Fruit fly (Drosophila melanogaster) whole organism, embryonic: Measurements from ENCODE around the gene RpS28b.
A peak's percentile ranks its signal among the peaks of the same experiment; 100 is the strongest.

Experiments
- Awh ChIP-seq: fragments of 200-800 bp; sonication (Bioruptor generic); IDR thresholded peaks from 2 replicates; pipeline ENCODE4, ENCODE4 v1.3.6; 2022; ENCODE audit warnings: missing biosample characterization, missing genetic modification characterization
- Blimp-1 ChIP-seq: fragments of 200-800 bp; sonication (Bioruptor generic); optimal IDR thresholded peaks from 3 replicates; lab custom pipeline; 2018; ENCODE audit warnings: missing biosample characterization, missing genetic modification characterization, mild to moderate bottlenecking, moderate library complexity, missing genetic modification reagents
- CG10543 ChIP-seq: fragments of 200-800 bp; sonication (Bioruptor generic); optimal IDR thresholded peaks from 3 replicates; lab custom pipeline; 2017; ENCODE audit warnings: missing biosample characterization, mild to moderate bottlenecking, missing genetic modification characterization, moderate library complexity
- CG10654 ChIP-seq: fragments of 200-800 bp; sonication (Bioruptor generic); optimal IDR thresholded peaks from 2 replicates; lab custom pipeline; 2016; ENCODE audit warnings: missing biosample characterization, missing genetic modification characterization
- CG10979 ChIP-seq: fragments of 200-800 bp; sonication (Bioruptor generic); optimal IDR thresholded peaks from 2 replicates; lab custom pipeline; 2018; ENCODE audit warnings: missing biosample characterization, mild to moderate bottlenecking, missing genetic modification characterization, moderate library complexity
- CG13287 ChIP-seq: fragments of 200-800 bp; sonication (Bioruptor generic); IDR thresholded peaks from 2 replicates; pipeline ENCODE4 v1.3.6; 2022; ENCODE audit warnings: missing biosample characterization, missing genetic modification characterization; ENCODE audit not compliant: partially characterized antibody
- CG15514 ChIP-seq: fragments of 200-800 bp; sonication (Bioruptor generic); optimal IDR thresholded peaks from 3 replicates; lab custom pipeline; 2017; ENCODE audit warnings: missing biosample characterization, missing genetic modification characterization, mild to moderate bottlenecking, moderate library complexity, missing genetic modification reagents
- CG15696 ChIP-seq: fragments of 200-800 bp; sonication (Bioruptor generic); optimal IDR thresholded peaks from 2 replicates; lab custom pipeline; 2019; ENCODE audit warnings: missing biosample characterization, mild to moderate bottlenecking, missing genetic modification characterization, moderate library complexity
- CG16813 ChIP-seq: fragments of 200-800 bp; sonication (Bioruptor generic); IDR thresholded peaks from 3 replicates; pipeline ENCODE4 v1.3.6; 2022; ENCODE audit warnings: missing biosample characterization, missing genetic modification characterization; ENCODE audit not compliant: partially characterized antibody
- CG16815 ChIP-seq: fragments of 200-800 bp; sonication (Bioruptor generic); optimal IDR thresholded peaks from 3 replicates; lab custom pipeline; 2017; ENCODE audit warnings: missing biosample characterization, mild to moderate bottlenecking, missing genetic modification characterization
- CG17186 ChIP-seq: fragments of 200-800 bp; sonication (Bioruptor generic); optimal IDR thresholded peaks from 3 replicates; lab custom pipeline; 2017; ENCODE audit warnings: missing biosample characterization, missing genetic modification reagents, missing genetic modification characterization
- CG18476 ChIP-seq: fragments of 200-800 bp; sonication (Bioruptor generic); optimal IDR thresholded peaks from 2 replicates; lab custom pipeline; 2016; ENCODE audit warnings: missing biosample characterization, mild to moderate bottlenecking, missing genetic modification characterization
- CG31224 ChIP-seq: fragments of 200-800 bp; sonication (Bioruptor generic); IDR thresholded peaks from 2 replicates; pipeline ENCODE4 v1.3.6; 2022; ENCODE audit warnings: missing biosample characterization, missing genetic modification characterization
- CG32767 ChIP-seq: fragments of 200-800 bp; sonication (Bioruptor generic); IDR thresholded peaks from 2 replicates; pipeline ENCODE4 v1.3.6; 2022; ENCODE audit warnings: missing biosample characterization, missing genetic modification characterization
- CG3847 ChIP-seq: fragments of 200-800 bp; sonication (Bioruptor generic); IDR thresholded peaks from 2 replicates; pipeline ENCODE4 v1.3.6; 2022; ENCODE audit warnings: missing biosample characterization, missing genetic modification characterization
- CG4404 ChIP-seq: fragments of 200-800 bp; sonication (Bioruptor generic); IDR thresholded peaks from 2 replicates; pipeline ENCODE4 v1.3.6; 2022; ENCODE audit warnings: missing biosample characterization, missing genetic modification characterization
- CG6254 ChIP-seq: fragments of 200-800 bp; sonication (Bioruptor generic); optimal IDR thresholded peaks from 3 replicates; lab custom pipeline; 2017; ENCODE audit warnings: mild to moderate bottlenecking, missing biosample characterization, missing genetic modification reagents, missing genetic modification characterization
- CG7745 ChIP-seq: fragments of 200-800 bp; sonication (Bioruptor generic); optimal IDR thresholded peaks from 2 replicates; lab custom pipeline; 2018; ENCODE audit warnings: missing biosample characterization, mild to moderate bottlenecking, missing genetic modification characterization, moderate library complexity
- CG8478 ChIP-seq: fragments of >200 bp; optimal IDR thresholded peaks from 2 replicates; lab custom pipeline; 2018
- CG8944 ChIP-seq: fragments of 200-800 bp; sonication (Bioruptor generic); optimal IDR thresholded peaks from 3 replicates; lab custom pipeline; 2016; ENCODE audit warnings: missing biosample characterization, missing genetic modification characterization
- CG9609 ChIP-seq: fragments of 200-800 bp; sonication (Bioruptor generic); optimal IDR thresholded peaks from 3 replicates; lab custom pipeline; 2016; ENCODE audit warnings: missing biosample characterization, missing genetic modification characterization
- Dad ChIP-seq: fragments of 200-800 bp; sonication (Bioruptor generic); optimal IDR thresholded peaks from 3 replicates; lab custom pipeline; 2016; ENCODE audit warnings: missing biosample characterization, missing genetic modification characterization
- Eip74EF ChIP-seq, 2 experiments: fragments of 200-800 bp in 1 of 2; fragments of >200 bp in 1 of 2; sonication (Bioruptor generic) in 1 of 2; optimal IDR thresholded peaks; 2 replicates each; lab custom pipeline; 2017 to 2019; ENCODE audit warnings: missing biosample characterization in 2 of 2, missing genetic modification characterization in 2 of 2, mild to moderate bottlenecking in 1 of 2, moderate library complexity in 1 of 2
- Gug ChIP-seq: fragments of 200-800 bp; sonication (Bioruptor generic); IDR thresholded peaks from 4 replicates; pipeline ENCODE4 v1.3.6; 2022; ENCODE audit warnings: missing biosample characterization, missing genetic modification characterization
- Hr39 ChIP-seq: fragments of >200 bp; optimal IDR thresholded peaks from 2 replicates; lab custom pipeline; 2017
- Hr78 ChIP-seq, 2 experiments: fragments of 200-800 bp in 1 of 2; fragments of >200 bp in 1 of 2; sonication (Bioruptor generic) in 1 of 2; optimal IDR thresholded peaks; 2 replicates each; lab custom pipeline; 2017 to 2019; ENCODE audit warnings: missing biosample characterization in 2 of 2, missing genetic modification characterization in 2 of 2, mild to moderate bottlenecking in 1 of 2, moderate library complexity in 1 of 2
- Med ChIP-seq: fragments of 200-800 bp; sonication (Bioruptor generic); peaks from one replicate; lab custom pipeline; 2016; ENCODE audit warnings: missing biosample characterization, missing genetic modification characterization, mild to moderate bottlenecking, inconsistent platforms, moderate library complexity
- Rx ChIP-seq: fragments of 200-800 bp; sonication (Bioruptor generic); IDR thresholded peaks from 2 replicates; pipeline ENCODE4 v1.3.6; 2022; ENCODE audit warnings: missing biosample characterization, missing genetic modification characterization
- Sry-δ ChIP-seq: fragments of 200-800 bp; sonication (Bioruptor generic); optimal IDR thresholded peaks from 2 replicates; lab custom pipeline; 2016; ENCODE audit warnings: missing biosample characterization, missing genetic modification characterization
- Xrp1 ChIP-seq: fragments of 200-800 bp; sonication (Bioruptor generic); IDR thresholded peaks from 2 replicates; pipeline ENCODE4 v1.3.6; 2022; ENCODE audit warnings: missing biosample characterization, missing genetic modification characterization
- az2 ChIP-seq: fragments of 200-800 bp; sonication (Bioruptor generic); optimal IDR thresholded peaks from 3 replicates; lab custom pipeline; 2016; ENCODE audit warnings: missing biosample characterization, missing genetic modification characterization
- bcd ChIP-seq: fragments of 200-800 bp; sonication (Bioruptor generic); optimal IDR thresholded peaks from 2 replicates; lab custom pipeline; 2017; ENCODE audit warnings: missing biosample characterization, mild to moderate bottlenecking, missing genetic modification characterization
- bigmax ChIP-seq: fragments of 200-800 bp; sonication (Bioruptor generic); optimal IDR thresholded peaks from 2 replicates; lab custom pipeline; 2018; ENCODE audit warnings: missing biosample characterization, mild to moderate bottlenecking, missing genetic modification characterization
- br ChIP-seq: fragments of >200 bp; optimal IDR thresholded peaks from 2 replicates; lab custom pipeline; 2017
- btn ChIP-seq: fragments of 200-800 bp; sonication (Bioruptor generic); optimal IDR thresholded peaks from 2 replicates; lab custom pipeline; 2016; ENCODE audit warnings: missing biosample characterization, missing genetic modification characterization
- crol ChIP-seq: fragments of 200-800 bp; sonication (Bioruptor generic); IDR thresholded peaks from 2 replicates; pipeline ENCODE4 v1.3.6; 2022; ENCODE audit warnings: missing biosample characterization, missing genetic modification characterization
- dmrt99B ChIP-seq: fragments of 200-800 bp; sonication (Bioruptor generic); optimal IDR thresholded peaks from 2 replicates; lab custom pipeline; 2018; ENCODE audit warnings: missing biosample characterization, mild to moderate bottlenecking, missing genetic modification characterization, moderate library complexity
- ems ChIP-seq: fragments of 200-800 bp; sonication (Bioruptor generic); optimal IDR thresholded peaks from 3 replicates; lab custom pipeline; 2016; ENCODE audit warnings: missing biosample characterization, missing genetic modification characterization
- ewg ChIP-seq: fragments of 200-800 bp; sonication (Bioruptor generic); optimal IDR thresholded peaks from 3 replicates; lab custom pipeline; 2017; ENCODE audit warnings: mild to moderate bottlenecking, missing biosample characterization, missing genetic modification reagents, missing genetic modification characterization
- fd64A ChIP-seq: fragments of 200-800 bp; sonication (Bioruptor generic); optimal IDR thresholded peaks from 3 replicates; lab custom pipeline; 2018; ENCODE audit warnings: missing biosample characterization, mild to moderate bottlenecking, missing genetic modification characterization
- lbe ChIP-seq: fragments of 200-800 bp; sonication (Bioruptor generic); optimal IDR thresholded peaks from 2 replicates; lab custom pipeline; 2016; ENCODE audit warnings: missing biosample characterization, mild to moderate bottlenecking, missing genetic modification characterization
- nmo ChIP-seq: fragments of 200-800 bp; sonication (Bioruptor generic); optimal IDR thresholded peaks from 2 replicates; lab custom pipeline; 2018; ENCODE audit warnings: missing biosample characterization, mild to moderate bottlenecking, missing genetic modification characterization, moderate library complexity
- pho ChIP-seq: fragments of 200-800 bp; sonication (Bioruptor generic); optimal IDR thresholded peaks from 2 replicates; lab custom pipeline; 2016; ENCODE audit warnings: missing biosample characterization, missing genetic modification characterization
- psq ChIP-seq: fragments of 200-800 bp; sonication (Bioruptor generic); optimal IDR thresholded peaks from 2 replicates; lab custom pipeline; 2017; ENCODE audit warnings: missing biosample characterization, missing genetic modification characterization
- ranshi ChIP-seq: fragments of 200-800 bp; sonication (Bioruptor generic); IDR thresholded peaks from 2 replicates; pipeline ENCODE4 v1.3.6; 2022; ENCODE audit warnings: missing biosample characterization, missing genetic modification characterization
- sd ChIP-seq: fragments of 200-800 bp; sonication (Bioruptor generic); optimal IDR thresholded peaks from 3 replicates; lab custom pipeline; 2018; ENCODE audit warnings: missing biosample characterization, mild to moderate bottlenecking, missing genetic modification characterization, moderate library complexity
- sima ChIP-seq: fragments of 200-800 bp; sonication (Bioruptor generic); optimal IDR thresholded peaks from 2 replicates; lab custom pipeline; 2016; ENCODE audit warnings: missing biosample characterization, missing genetic modification characterization
- tgo ChIP-seq: fragments of 200-800 bp; sonication (Bioruptor generic); IDR thresholded peaks from 3 replicates; pipeline ENCODE4 v1.3.6; 2022; ENCODE audit warnings: missing biosample characterization, missing genetic modification characterization
- trem ChIP-seq: fragments of 200-800 bp; optimal IDR thresholded peaks from 3 replicates; lab custom pipeline; 2019; ENCODE audit warnings: missing biosample characterization, mild to moderate bottlenecking, missing genetic modification characterization, moderate library complexity

RpS28b gene

dm6 chrX:9584104-9584947 lies 29.9 kb downstream of the RpS28b start (continued):
- TF ChIP-seq CG17186 (GFP tag; lab: Kevin White, UChicago), result no peak
- no peak for TF ChIP-seq psq (GFP tag; lab: Kevin White, UChicago)
- TF ChIP-seq Dad, result no peak
- no peak for TF ChIP-seq CG15696 (tag; lab: Kevin White, UChicago)
- TF ChIP-seq Xrp1 (GFP tag; lab: Robert Waterston, UW), result no peak
- TF ChIP-seq bigmax, result no peak
- TF ChIP-seq CG6254 (GFP tag; lab: Kevin White, UChicago), result no peak
- TF ChIP-seq CG8944 (GFP tag; lab: Kevin White, UChicago), result no peak
- TF ChIP-seq sima, result no peak
- peak; percentile 4 for TF ChIP-seq CG16815 (GFP tag; lab: Kevin White, UChicago)
- TF ChIP-seq CG3847, result 0 out of 2 replicates have a peak, but pooled peaks have one; percentile 42
- TF ChIP-seq trem (tag; lab: Kevin White, UChicago), result no peak
- TF ChIP-seq CG15514, result peak; percentile 1
- TF ChIP-seq CG9609, result peak; percentile 24
- TF ChIP-seq CG18476 (GFP tag; lab: Kevin White, UChicago), result no peak
- TF ChIP-seq Rx (GFP tag; lab: Robert Waterston, UW), result no peak
- peak; percentile 82 for TF ChIP-seq CG10543 (GFP tag; lab: Kevin White, UChicago)
- TF ChIP-seq Blimp-1, result peak; percentile 4
- no peak for TF ChIP-seq btn (GFP tag; lab: Kevin White, UChicago)
- 0 out of 2 replicates have a peak, but pooled peaks have one; percentile 13 for TF ChIP-seq CG31224 (GFP tag; lab: Robert Waterston, UW)
- no peak for TF ChIP-seq CG16813 (GFP tag; lab: Robert Waterston, UW)
- TF ChIP-seq tgo (GFP tag; lab: Robert Waterston, UW), result peak; percentile 13; the same call in 1 of the 3 replicates
- peak; percentile 48 for TF ChIP-seq bcd (GFP tag; lab: Kevin White, UChicago)
- peak; percentile 85 for TF ChIP-seq Med (GFP tag; lab: Kevin White, UChicago)
- no peak for TF ChIP-seq fd64A (GFP tag; lab: Kevin White, UChicago)
- TF ChIP-seq CG4404 (GFP tag; lab: Robert Waterston, UW), result peak; percentile 34; the same call in 1 of the 2 replicates
- TF ChIP-seq ems (GFP tag; lab: Kevin White, UChicago), result no peak
- TF ChIP-seq CG10654 (GFP tag; lab: Kevin White, UChicago), result no peak
- TF ChIP-seq CG8478, result no peak
- TF ChIP-seq CG7745 (tag; lab: Kevin White, UChicago), result no peak
- no peak; the same call in 2 of the 4 replicates for TF ChIP-seq Gug (GFP tag; lab: Robert Waterston, UW)
- peak; percentile 91 for TF ChIP-seq sd
- TF ChIP-seq crol (GFP tag; lab: Robert Waterston, UW), result peak; percentile 99
- TF ChIP-seq az2 (GFP tag; lab: Kevin White, UChicago), result no peak
- TF ChIP-seq dmrt99B, result no peak
- TF ChIP-seq Hr78 (GFP tag; optimal IDR thresholded peaks at IDR 0.05; lab: Kevin White, UChicago), result no peak
- TF ChIP-seq br (lab: Kevin White, UChicago), result no peak
- no peak for TF ChIP-seq Awh (GFP tag; lab: Robert Waterston, UW)
- TF ChIP-seq ranshi (GFP tag; lab: Robert Waterston, UW), result no peak
- TF ChIP-seq CG10979 (tag; lab: Kevin White, UChicago), result no peak
- no peak for TF ChIP-seq ewg
- TF ChIP-seq Sry-δ (GFP tag; lab: Kevin White, UChicago), result no peak
- TF ChIP-seq nmo (GFP tag; lab: Kevin White, UChicago), result no peak
- TF ChIP-seq Hr39 (lab: Kevin White, UChicago), result no peak
- TF ChIP-seq CG13287 (GFP tag; lab: Robert Waterston, UW), result peak; percentile 22; the same call in 1 of the 2 replicates
- no peak for TF ChIP-seq lbe (GFP tag; lab: Kevin White, UChicago)
- TF ChIP-seq Eip74EF (GFP tag; optimal IDR thresholded peaks at IDR 0.05; lab: Kevin White, UChicago), result no peak
- TF ChIP-seq CG32767 (GFP tag; lab: Robert Waterston, UW), result peak; percentile 46; the same call in 1 of the 2 replicates
- no peak for TF ChIP-seq pho (GFP tag; lab: Kevin White, UChicago)
